Worm (Caenorhabditis elegans): ENCODE data around the gene srz-42.

The srz-42 gene

ce11 chrIV:14106274-14106673 lies 22.9 kb upstream of the srz-42 start, which contains the start of gene ins-34:
Gene ins-34 (plus strand): TSS chrIV:14106574.
- TF ChIP-seq ztf-29 (GFP tag; IDR thresholded peaks at IDR 0.05) (no peak), klf-2 (GFP tag; conservative IDR thresholded peaks at IDR 0.05) (no peak), T22C8.4 (GFP tag; IDR thresholded peaks at IDR 0.05) (no peak), med-1 (GFP tag; optimal IDR thresholded peaks at IDR 0.05; ENCODE audit: insufficient read depth) (no peak), cog-1 (tag; optimal IDR thresholded peaks at IDR 0.05) (no peak), ztf-23 (GFP tag; IDR thresholded peaks at IDR 0.05) (no peak), flt-1 (GFP tag; IDR thresholded peaks at IDR 0.05) (no peak), ref-1 (GFP tag; conservative IDR thresholded peaks at IDR 0.05) (no peak), tab-1 (GFP tag; IDR thresholded peaks at IDR 0.05) (no peak)

DNA sequence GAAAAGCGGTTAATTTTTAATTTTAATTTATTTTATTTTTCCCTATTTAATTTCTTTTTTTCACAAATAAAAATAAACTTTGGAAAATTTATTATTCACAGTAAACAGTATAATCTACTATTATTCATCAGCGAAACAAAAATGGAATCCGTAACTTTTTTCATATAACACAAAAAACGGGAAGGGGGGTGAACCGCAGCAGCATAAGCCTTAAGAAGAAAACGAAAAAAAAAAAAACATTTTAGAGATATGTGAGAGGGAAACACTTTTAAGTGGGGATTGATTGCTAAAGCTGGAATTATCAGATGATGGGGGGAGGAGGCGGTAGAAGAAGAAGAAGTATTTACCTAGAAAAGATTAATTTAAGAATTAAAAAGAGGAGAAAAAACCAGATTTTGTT lies 21.5 kb upstream of the srz-42 start:
- no peak for TF ChIP-seq tab-1 (GFP tag; IDR thresholded peaks at IDR 0.05)
- TF ChIP-seq ztf-23 (GFP tag; IDR thresholded peaks at IDR 0.05) = no peak
- no peak for TF ChIP-seq ztf-29 (GFP tag; IDR thresholded peaks at IDR 0.05)
- no peak for TF ChIP-seq med-1 (GFP tag; optimal IDR thresholded peaks at IDR 0.05; ENCODE audit: insufficient read depth)
- TF ChIP-seq ref-1 (GFP tag; conservative IDR thresholded peaks at IDR 0.05) = no peak

ce11 chrIV:14113621-14114020 lies 15.6 kb upstream of the srz-42 start:
- no peak for TF ChIP-seq med-1 (GFP tag; optimal IDR thresholded peaks at IDR 0.05; ENCODE audit: insufficient read depth)
- no peak for TF ChIP-seq klf-2 (GFP tag; conservative IDR thresholded peaks at IDR 0.05)
- no peak for TF ChIP-seq ztf-29 (GFP tag; IDR thresholded peaks at IDR 0.05)

DNA sequence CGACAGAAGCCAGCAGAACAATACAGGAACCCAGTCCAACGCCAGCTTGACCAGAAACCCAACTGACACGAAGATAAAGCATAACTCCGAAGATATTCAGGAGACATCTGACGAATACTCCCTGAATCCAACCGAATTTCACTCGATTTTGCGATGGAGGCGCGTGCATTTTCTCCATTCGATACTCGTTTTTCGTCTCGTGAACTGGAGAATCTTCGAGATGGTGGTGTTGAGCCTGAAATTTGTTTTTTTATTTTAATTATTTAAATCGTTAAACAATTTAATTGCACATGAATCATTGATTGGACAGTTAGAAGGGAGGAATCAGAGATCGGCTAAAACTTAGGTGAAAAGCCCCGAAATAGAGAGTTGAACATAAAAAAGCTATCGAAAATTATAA lies 14.8 kb upstream of the srz-42 start:
- TF ChIP-seq flt-1 (GFP tag; IDR thresholded peaks at IDR 0.05) (no peak), ztf-29 (GFP tag; IDR thresholded peaks at IDR 0.05) (no peak), ref-1 (GFP tag; conservative IDR thresholded peaks at IDR 0.05) (no peak)

- TF ChIP-seq ztf-29 (GFP tag; IDR thresholded peaks at IDR 0.05) = no peak
These were observed 14.1 kb upstream of the srz-42 start for ce11 chrIV:14115045-14115444.

DNA sequence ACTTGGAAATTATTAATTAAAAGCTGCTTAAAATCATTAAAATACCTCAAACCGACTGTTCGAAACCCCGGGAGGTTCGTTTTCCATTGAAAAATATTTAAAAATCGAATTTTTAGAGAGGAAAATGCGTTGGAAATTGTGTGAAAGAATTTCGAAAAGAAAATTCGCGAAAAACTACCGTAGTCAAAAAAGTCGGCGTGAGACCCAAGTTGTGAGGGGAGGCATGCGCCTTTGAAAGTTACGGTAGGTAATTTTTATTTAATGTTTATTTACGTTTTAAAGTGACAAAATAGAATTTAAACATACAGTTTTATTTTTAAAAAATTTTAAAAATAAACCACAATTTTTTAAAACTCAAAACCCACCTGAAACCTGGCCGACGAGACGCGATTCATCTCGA lies 13.6 kb upstream of the srz-42 start:
- no peak for TF ChIP-seq flt-1 (GFP tag; IDR thresholded peaks at IDR 0.05)
- TF ChIP-seq cog-1 (tag; optimal IDR thresholded peaks at IDR 0.05) = no peak
- TF ChIP-seq ztf-29 (GFP tag; IDR thresholded peaks at IDR 0.05) = no peak
- TF ChIP-seq tab-1 (GFP tag; IDR thresholded peaks at IDR 0.05) = no peak
- no peak for TF ChIP-seq ztf-23 (GFP tag; IDR thresholded peaks at IDR 0.05)
- TF ChIP-seq klf-2 (GFP tag; conservative IDR thresholded peaks at IDR 0.05) = no peak
- no peak for TF ChIP-seq T22C8.4 (GFP tag; IDR thresholded peaks at IDR 0.05)
- no peak for TF ChIP-seq ref-1 (GFP tag; conservative IDR thresholded peaks at IDR 0.05)
- TF ChIP-seq med-1 (GFP tag; optimal IDR thresholded peaks at IDR 0.05; ENCODE audit: insufficient read depth) = no peak

DNA sequence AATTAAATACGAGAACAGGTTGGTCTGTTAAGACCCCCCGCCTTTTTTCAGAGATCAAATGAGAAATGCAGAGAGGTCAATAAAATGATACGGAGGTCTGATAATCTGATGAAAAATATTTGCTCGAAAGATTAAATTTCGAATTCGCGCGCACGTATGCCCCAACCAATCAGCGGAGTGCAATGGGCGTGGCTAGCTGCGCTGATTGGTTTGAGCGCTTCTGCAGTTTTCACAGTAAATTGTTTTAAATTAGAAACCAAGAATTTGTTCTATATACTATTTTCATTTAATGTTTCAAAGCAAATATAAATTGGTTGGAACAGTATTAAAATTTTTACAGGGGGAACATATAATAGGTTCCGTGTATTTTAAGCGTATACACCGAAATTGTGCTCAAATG lies 9.9 kb upstream of the srz-42 start:
- TF ChIP-seq ztf-29 (GFP tag; IDR thresholded peaks at IDR 0.05) (no peak), klf-2 (GFP tag; conservative IDR thresholded peaks at IDR 0.05) (no peak), T22C8.4 (GFP tag; IDR thresholded peaks at IDR 0.05) (no peak), flt-1 (GFP tag; IDR thresholded peaks at IDR 0.05) (no peak), tab-1 (GFP tag; IDR thresholded peaks at IDR 0.05) (no peak), ref-1 (GFP tag; conservative IDR thresholded peaks at IDR 0.05) (no peak), cog-1 (tag; optimal IDR thresholded peaks at IDR 0.05) (no peak), ztf-23 (GFP tag; IDR thresholded peaks at IDR 0.05) (no peak), med-1 (GFP tag; optimal IDR thresholded peaks at IDR 0.05; ENCODE audit: insufficient read depth) (no peak)

ce11 chrIV:14123956-14124355 lies 5.2 kb upstream of the srz-42 start, which contains the start of gene nkcc-1:
Gene nkcc-1 (minus strand): TSS chrIV:14124056.
- no peak for TF ChIP-seq tab-1 (GFP tag; IDR thresholded peaks at IDR 0.05)
- TF ChIP-seq ztf-23 (GFP tag; IDR thresholded peaks at IDR 0.05) = no peak
- TF ChIP-seq klf-2 (GFP tag; conservative IDR thresholded peaks at IDR 0.05) = no peak
- no peak for TF ChIP-seq med-1 (GFP tag; optimal IDR thresholded peaks at IDR 0.05; ENCODE audit: insufficient read depth)
- no peak for TF ChIP-seq ztf-29 (GFP tag; IDR thresholded peaks at IDR 0.05)

ce11 chrIV:14127805-14128610 lies 1.2 kb upstream of the srz-42 start, which contains the start of gene H12I19.115:
Gene H12I19.115 (minus strand): TSS chrIV:14127855.
- no peak for TF ChIP-seq ref-1 (GFP tag; conservative IDR thresholded peaks at IDR 0.05)
- no peak for TF ChIP-seq klf-2 (GFP tag; conservative IDR thresholded peaks at IDR 0.05)
- TF ChIP-seq tab-1 (GFP tag; IDR thresholded peaks at IDR 0.05) = no peak
- no peak for TF ChIP-seq T22C8.4 (GFP tag; IDR thresholded peaks at IDR 0.05)
- no peak; the same call in 1 of the 2 replicates for TF ChIP-seq ztf-29 (GFP tag; IDR thresholded peaks at IDR 0.05)
- no peak for TF ChIP-seq flt-1 (GFP tag; IDR thresholded peaks at IDR 0.05)
- no peak for TF ChIP-seq cog-1 (tag; optimal IDR thresholded peaks at IDR 0.05)
- TF ChIP-seq med-1 (GFP tag; optimal IDR thresholded peaks at IDR 0.05; ENCODE audit: insufficient read depth) = no peak
- TF ChIP-seq ztf-23 (GFP tag; IDR thresholded peaks at IDR 0.05) = no peak

DNA sequence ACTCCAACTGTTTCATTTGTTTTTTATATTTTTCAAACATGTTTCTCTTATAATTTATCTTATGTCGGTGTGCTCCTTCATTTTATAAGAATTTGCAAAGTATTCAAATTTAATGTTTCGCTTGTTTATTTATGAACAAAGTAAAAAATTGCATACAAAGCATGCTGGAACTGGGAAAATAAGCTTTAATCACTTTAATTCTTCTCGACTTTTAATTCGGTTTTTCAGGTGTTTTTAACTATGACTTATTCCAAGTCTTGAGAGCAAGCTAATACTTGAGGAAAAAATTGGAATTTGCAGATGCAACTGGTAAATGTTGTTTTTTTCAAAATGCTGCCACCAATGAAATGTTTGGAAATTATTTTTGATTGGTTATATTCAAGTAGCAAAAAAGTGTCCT lies 2.6 kb downstream of the srz-42 start, which contains the start of gene srz-59:
Gene srz-59 (plus strand): TSS at position 301 of the 400 bp plus-strand sequence.
- TF ChIP-seq ztf-29 (GFP tag; IDR thresholded peaks at IDR 0.05) = no peak

DNA sequence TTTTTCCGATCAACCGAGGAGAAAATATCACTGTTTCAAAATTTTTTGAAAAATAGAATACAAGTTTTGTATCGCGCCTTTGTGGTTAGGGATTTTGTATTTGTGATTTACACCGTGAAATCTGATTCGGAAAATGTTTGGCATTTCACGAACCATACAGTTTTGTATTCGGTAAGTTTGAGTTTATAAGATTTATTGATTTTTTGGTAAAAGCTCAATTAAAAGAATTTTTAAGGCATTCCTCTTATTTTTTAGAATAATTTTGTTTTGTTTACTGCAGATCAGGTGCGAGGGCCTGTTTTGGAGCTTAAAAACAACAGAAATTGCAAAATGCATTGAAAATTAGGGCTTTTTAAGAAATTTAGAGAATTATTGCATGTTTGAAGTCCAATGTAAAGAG lies 4.2 kb downstream of the srz-42 start:
- TF ChIP-seq ref-1 (GFP tag; conservative IDR thresholded peaks at IDR 0.05) (no peak), ztf-23 (GFP tag; IDR thresholded peaks at IDR 0.05) (no peak), tab-1 (GFP tag; IDR thresholded peaks at IDR 0.05) (no peak), T22C8.4 (GFP tag; IDR thresholded peaks at IDR 0.05) (no peak), med-1 (GFP tag; optimal IDR thresholded peaks at IDR 0.05; ENCODE audit: insufficient read depth) (no peak), ztf-29 (GFP tag; IDR thresholded peaks at IDR 0.05) (no peak), klf-2 (GFP tag; conservative IDR thresholded peaks at IDR 0.05) (no peak), flt-1 (GFP tag; IDR thresholded peaks at IDR 0.05) (no peak), cog-1 (tag; optimal IDR thresholded peaks at IDR 0.05) (no peak)
